Worm (Caenorhabditis elegans): ENCODE data around the gene F43H9.4.

The F43H9.4 gene

ce11 chrV:8026343-8026742 lies at the start of gene F43H9.4:
TSS of gene F43H9.4 (plus strand) at chrV:8026708.
- no peak for TF ChIP-seq sptf-1 (tag; optimal IDR thresholded peaks at IDR 0.05)
- no peak for TF ChIP-seq ces-1 (GFP tag; optimal IDR thresholded peaks at IDR 0.05)
- no peak for TF ChIP-seq drap-1 (GFP tag; optimal IDR thresholded peaks at IDR 0.05)
- no peak for TF ChIP-seq lin-32 (GFP tag; optimal IDR thresholded peaks at IDR 0.05)
- TF ChIP-seq sem-2 (GFP tag; optimal IDR thresholded peaks at IDR 0.05) = no peak
- TF ChIP-seq tbx-8 (GFP tag; optimal IDR thresholded peaks at IDR 0.05) = no peak
- TF ChIP-seq elt-3 (tag; optimal IDR thresholded peaks at IDR 0.05) = no peak
- TF ChIP-seq nhr-237 (tag; optimal IDR thresholded peaks at IDR 0.05) = no peak
- TF ChIP-seq ceh-83 (GFP tag; optimal IDR thresholded peaks at IDR 0.05) = no peak
- TF ChIP-seq snpc-4 (tag; optimal IDR thresholded peaks at IDR 0.05) = no peak
- TF ChIP-seq M03D4.4 (tag; optimal IDR thresholded peaks at IDR 0.05) = no peak
- no peak for TF ChIP-seq nhr-2 (tag; optimal IDR thresholded peaks at IDR 0.05)
- TF ChIP-seq ham-2 (GFP tag; optimal IDR thresholded peaks at IDR 0.05) = no peak
- no peak for TF ChIP-seq nhr-28 (tag; optimal IDR thresholded peaks at IDR 0.05)
- TF ChIP-seq zip-8 (tag; optimal IDR thresholded peaks at IDR 0.05) = no peak
- TF ChIP-seq nhr-76 (tag; optimal IDR thresholded peaks at IDR 0.05) = no peak
- TF ChIP-seq ceh-39 (tag; optimal IDR thresholded peaks at IDR 0.05) = no peak
- TF ChIP-seq bed-3 (GFP tag; optimal IDR thresholded peaks at IDR 0.05) = no peak

ce11 chrV:7977701-7978461 lies 48.6 kb upstream of the F43H9.4 start, which contains the start of gene let-413:
TSS of gene let-413 (minus strand) at chrV:7977776.
- TF ChIP-seq pha-4 (tag; optimal IDR thresholded peaks at IDR 0.05) = no peak
- TF ChIP-seq elt-1 (tag; optimal IDR thresholded peaks at IDR 0.05; ENCODE audit: borderline replicate concordance, insufficient read depth) = no peak

DNA sequence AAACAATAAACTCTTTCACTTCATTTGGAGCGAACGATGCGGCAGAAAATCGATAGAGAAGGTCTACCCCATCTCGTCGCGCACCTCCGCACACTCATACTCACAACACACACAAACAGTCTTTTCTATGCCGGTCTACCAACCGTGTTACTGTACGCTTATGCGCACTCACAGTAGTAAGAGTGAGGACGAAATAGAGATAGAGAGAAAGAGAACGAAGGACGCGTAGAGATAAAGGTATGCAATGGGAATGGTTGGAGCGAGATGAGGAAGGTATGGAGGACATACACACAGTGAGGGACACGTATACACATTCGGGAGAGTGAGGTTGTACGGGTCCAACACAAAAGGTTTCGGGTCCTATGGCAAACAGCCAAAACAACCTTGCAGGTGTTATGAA lies 47.7 kb upstream of the F43H9.4 start:
- TF ChIP-seq flh-1 (GFP tag; optimal IDR thresholded peaks at IDR 0.05) (no peak), blmp-1 (tag; optimal IDR thresholded peaks at IDR 0.05) (no peak), nhr-237 (tag; optimal IDR thresholded peaks at IDR 0.05) (peak; percentile 9), mep-1 (tag; optimal IDR thresholded peaks at IDR 0.05) (no peak), ztf-11 (tag; optimal IDR thresholded peaks at IDR 0.05) (no peak), unc-62 (GFP tag; optimal IDR thresholded peaks at IDR 0.05) (no peak), tbx-8 (GFP tag; optimal IDR thresholded peaks at IDR 0.05) (no peak), hlh-1 (tag; optimal IDR thresholded peaks at IDR 0.05) (no peak), mls-2 (tag; optimal IDR thresholded peaks at IDR 0.05) (peak; percentile 14), lsy-2 (tag; optimal IDR thresholded peaks at IDR 0.05) (peak; percentile 51), lin-32 (GFP tag; optimal IDR thresholded peaks at IDR 0.05) (no peak), sptf-1 (tag; optimal IDR thresholded peaks at IDR 0.05) (peak; percentile 46), ceh-43 (GFP tag; optimal IDR thresholded peaks at IDR 0.05) (no peak), sem-2 (GFP tag; optimal IDR thresholded peaks at IDR 0.05) (no peak), mab-5 (tag; optimal IDR thresholded peaks at IDR 0.05) (no peak), drap-1 (GFP tag; optimal IDR thresholded peaks at IDR 0.05) (peak; percentile 55), bed-3 (GFP tag; optimal IDR thresholded peaks at IDR 0.05) (no peak), ham-2 (GFP tag; optimal IDR thresholded peaks at IDR 0.05) (peak; percentile 47), M03D4.4 (tag; optimal IDR thresholded peaks at IDR 0.05) (no peak), nhr-28 (tag; optimal IDR thresholded peaks at IDR 0.05) (no peak), elt-3 (tag; optimal IDR thresholded peaks at IDR 0.05) (no peak), unc-120 (tag; optimal IDR thresholded peaks at IDR 0.05; ENCODE audit: poor library complexity, severe bottlenecking) (no peak), nhr-76 (tag; optimal IDR thresholded peaks at IDR 0.05) (no peak), zip-8 (tag; optimal IDR thresholded peaks at IDR 0.05) (no peak), nhr-2 (tag; optimal IDR thresholded peaks at IDR 0.05) (peak; percentile 98), ceh-83 (GFP tag; optimal IDR thresholded peaks at IDR 0.05) (no peak), cnd-1 (tag; optimal IDR thresholded peaks at IDR 0.05) (peak; percentile 45), snpc-4 (tag; optimal IDR thresholded peaks at IDR 0.05) (no peak), ceh-39 (tag; optimal IDR thresholded peaks at IDR 0.05) (peak; percentile 76), lin-13 (tag; optimal IDR thresholded peaks at IDR 0.05) (no peak), unc-39 (tag; optimal IDR thresholded peaks at IDR 0.05) (no peak), nhr-12 (tag; optimal IDR thresholded peaks at IDR 0.05) (no peak), ces-1 (GFP tag; optimal IDR thresholded peaks at IDR 0.05) (no peak), pha-4 (tag; optimal IDR thresholded peaks at IDR 0.05) (no peak), elt-1 (tag; optimal IDR thresholded peaks at IDR 0.05; ENCODE audit: borderline replicate concordance, insufficient read depth) (no peak)
